Worm (Caenorhabditis elegans): ENCODE results near the gene M163.5.

Gene M163.5

DNA sequence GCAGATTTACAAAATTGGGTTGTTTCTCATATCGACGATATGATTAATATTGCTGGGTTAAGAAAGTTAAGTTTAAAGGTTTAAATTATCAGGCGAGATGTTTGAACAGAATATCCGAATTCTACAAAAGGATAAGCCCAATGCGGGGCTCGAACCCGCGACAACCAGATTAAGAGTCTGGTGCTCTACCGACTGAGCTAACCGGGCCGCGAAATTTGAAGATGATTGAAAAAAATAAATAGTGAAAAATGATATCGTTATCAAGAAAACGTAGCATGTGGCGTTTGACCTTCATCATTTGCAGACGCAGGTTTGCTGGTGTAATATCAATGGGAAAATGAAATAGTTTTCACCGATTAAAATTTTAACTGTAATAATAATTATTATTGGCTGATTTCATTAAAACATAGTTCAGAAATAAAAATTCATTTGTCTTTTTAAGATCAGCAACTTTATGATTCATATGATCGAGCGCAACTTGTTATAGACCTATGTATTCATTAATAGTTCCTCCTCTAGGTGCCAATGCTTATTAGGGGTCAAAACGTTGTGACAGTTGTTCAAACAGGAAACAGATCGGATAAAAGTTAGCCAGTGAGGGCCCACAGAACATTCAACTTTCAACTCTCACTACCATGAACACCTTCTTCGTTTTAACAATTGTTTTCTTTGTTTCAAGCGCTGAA lies 5.0 kb downstream of the M163.5 start, which contains the start of gene M163.11 (continued):
- TF ChIP-seq pqm-1 (tag; optimal IDR thresholded peaks at IDR 0.05) (no peak), ces-1 (GFP tag; optimal IDR thresholded peaks at IDR 0.05) (no peak), nhr-28 (tag; optimal IDR thresholded peaks at IDR 0.05) (peak; percentile 24), nhr-25 (tag; optimal IDR thresholded peaks at IDR 0.05; ENCODE audit: borderline replicate concordance, insufficient read depth) (peak; percentile 30), egl-43 (GFP tag; IDR thresholded peaks at IDR 0.05) (peak; percentile 92), nhr-11 (tag; optimal IDR thresholded peaks at IDR 0.05) (no peak), D1046.2 (GFP tag; IDR thresholded peaks at IDR 0.05) (peak; percentile 85; the same call in 1 of the 2 replicates), duxl-1 (tag; optimal IDR thresholded peaks at IDR 0.05; ENCODE audit: poor library complexity) (peak; percentile 64), mep-1 (tag; optimal IDR thresholded peaks at IDR 0.05) (peak; percentile 38), T26A8.4 (GFP tag; IDR thresholded peaks at IDR 0.05) (peak; percentile 22; the same call in 1 of the 2 replicates), hmg-1.1 (GFP tag; IDR thresholded peaks at IDR 0.05) (peak; percentile 24), Y48G9A.11 (GFP tag; IDR thresholded peaks at IDR 0.05) (peak; percentile 55), ZK337.2 (GFP tag; IDR thresholded peaks at IDR 0.05) (peak; percentile 75; the same call in 1 of the 2 replicates), hif-1 (tag; optimal IDR thresholded peaks at IDR 0.05) (no peak), zfp-3 (GFP tag; conservative IDR thresholded peaks at IDR 0.05) (peak; percentile 77; the same call in 1 of the 2 replicates)

DNA sequence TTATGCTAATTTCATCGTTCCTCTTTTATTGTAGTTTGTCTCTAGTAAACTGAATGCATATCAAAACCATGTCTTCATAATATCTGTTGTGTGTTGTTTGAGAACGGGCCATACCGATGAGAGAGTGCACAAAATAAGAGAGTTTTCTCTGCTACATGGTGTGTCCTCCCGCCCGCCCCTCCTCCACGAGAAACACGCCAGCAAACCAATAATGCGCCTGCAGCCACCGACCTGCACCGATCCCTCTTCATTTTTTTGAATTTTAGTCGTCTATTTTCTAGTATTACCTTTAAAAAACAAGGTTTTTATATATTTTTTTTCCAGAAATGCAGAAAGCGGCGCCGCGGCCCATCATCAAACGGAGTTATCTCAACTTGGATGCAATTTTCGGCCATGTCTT lies 6.4 kb downstream of the M163.5 start, which contains the start of gene gfi-3:
Gene gfi-3 (plus strand): TSS at position 325 of the 400 bp plus-strand sequence.
- TF ChIP-seq set-16 (GFP tag; IDR thresholded peaks at IDR 0.05) (no peak; the same call in 1 of the 2 replicates), nhr-28 (tag; optimal IDR thresholded peaks at IDR 0.05) (peak; percentile 67), nhr-111 (GFP tag; optimal IDR thresholded peaks at IDR 0.05) (no peak), nhr-6 (tag; optimal IDR thresholded peaks at IDR 0.05) (peak; percentile 29), madf-9 (GFP tag; conservative IDR thresholded peaks at IDR 0.05) (no peak), madf-5 (GFP tag; IDR thresholded peaks at IDR 0.05) (no peak), snpc-1.2 (GFP tag; IDR thresholded peaks at IDR 0.05) (no peak), zag-1 (tag; optimal IDR thresholded peaks at IDR 0.05) (no peak), zfp-3 (GFP tag; conservative IDR thresholded peaks at IDR 0.05) (no peak), aly-2 (tag; optimal IDR thresholded peaks at IDR 0.05) (no peak), nhr-11 (tag; optimal IDR thresholded peaks at IDR 0.05) (peak; percentile 43), ceh-62 (tag; optimal IDR thresholded peaks at IDR 0.05) (no peak), mdt-29 (GFP tag; IDR thresholded peaks at IDR 0.05) (no peak), ceh-82 (tag; optimal IDR thresholded peaks at IDR 0.05) (no peak), D1046.2 (GFP tag; IDR thresholded peaks at IDR 0.05) (no peak), ama-1 (optimal IDR thresholded peaks at IDR 0.05) (no peak), F26F4.8 (GFP tag; conservative IDR thresholded peaks at IDR 0.05) (no peak), lin-15B (tag; optimal IDR thresholded peaks at IDR 0.05) (no peak), lir-3 (tag; optimal IDR thresholded peaks at IDR 0.05) (no peak), daf-12 (tag; optimal IDR thresholded peaks at IDR 0.05) (no peak), unc-39 (tag; optimal IDR thresholded peaks at IDR 0.05) (no peak), zfp-2 (tag; optimal IDR thresholded peaks at IDR 0.05) (no peak), mep-1 (tag; optimal IDR thresholded peaks at IDR 0.05) (peak; percentile 92), egl-27 (tag; optimal IDR thresholded peaks at IDR 0.05) (no peak), lin-1 (GFP tag; IDR thresholded peaks at IDR 0.05) (peak; percentile 61; the same call in 1 of the 2 replicates), duxl-1 (tag; optimal IDR thresholded peaks at IDR 0.05; ENCODE audit: poor library complexity) (peak; percentile 67), ztf-7 (tag; optimal IDR thresholded peaks at IDR 0.05) (peak; percentile 45), jun-1 (tag; optimal IDR thresholded peaks at IDR 0.05) (no peak), dmd-9 (GFP tag; IDR thresholded peaks at IDR 0.05) (no peak), Y75B8A.6 (GFP tag; IDR thresholded peaks at IDR 0.05) (no peak), mxl-3 (GFP tag; optimal IDR thresholded peaks at IDR 0.05) (peak; percentile 64), zip-2 (tag; optimal IDR thresholded peaks at IDR 0.05) (no peak), lin-39 (tag; optimal IDR thresholded peaks at IDR 0.05) (no peak), mxl-2 (GFP tag; conservative IDR thresholded peaks at IDR 0.05) (no peak), dpl-1 (GFP tag; optimal IDR thresholded peaks at IDR 0.05) (peak; percentile 81), tag-97 (GFP tag; IDR thresholded peaks at IDR 0.05) (no peak), fkh-10 (GFP tag; optimal IDR thresholded peaks at IDR 0.05) (peak; percentile 31), hif-1 (tag; optimal IDR thresholded peaks at IDR 0.05) (peak in 1 of 2 experiments; percentile 58), zip-11 (GFP tag; IDR thresholded peaks at IDR 0.05) (no peak), F44E2.7 (GFP tag; IDR thresholded peaks at IDR 0.05) (no peak)
